Fruit fly (Drosophila melanogaster) whole organism, embryonic: ENCODE measurements around the gene CG32650.
A peak's percentile ranks its signal among the peaks of the same experiment; 100 is the strongest.

Source experiments
- Ada2b ChIP-seq: fragments of 200-800 bp; sonication (Bioruptor generic); IDR thresholded peaks from 2 replicates; pipeline ENCODE4 v1.3.6; 2022; ENCODE audit warnings: missing biosample characterization, missing genetic modification characterization
- Antp ChIP-seq: fragments of 200-800 bp; sonication (Bioruptor generic); optimal IDR thresholded peaks from 3 replicates; lab custom pipeline; 2016; ENCODE audit warnings: missing biosample characterization, missing genetic modification characterization
- Awh ChIP-seq: fragments of 200-800 bp; sonication (Bioruptor generic); IDR thresholded peaks from 2 replicates; pipeline ENCODE4, ENCODE4 v1.3.6; 2022; ENCODE audit warnings: missing biosample characterization, missing genetic modification characterization
- B-H1 ChIP-seq: fragments of 200-800 bp; sonication (Bioruptor generic); IDR thresholded peaks from 3 replicates; pipeline ENCODE4 v1.3.6; 2022; ENCODE audit warnings: missing biosample characterization, missing genetic modification characterization
- CG1024 ChIP-seq: fragments of 200-800 bp; sonication (Bioruptor generic); IDR thresholded peaks from 2 replicates; pipeline ENCODE4 v1.3.6; 2022; ENCODE audit warnings: missing biosample characterization, missing genetic modification characterization
- CG10366 ChIP-seq: fragments of 200-800 bp; sonication (Bioruptor generic); IDR thresholded peaks from 2 replicates; pipeline ENCODE4 v1.3.6; 2022; ENCODE audit warnings: missing biosample characterization, missing genetic modification characterization
- CG10654 ChIP-seq: fragments of 200-800 bp; sonication (Bioruptor generic); optimal IDR thresholded peaks from 2 replicates; lab custom pipeline; 2016; ENCODE audit warnings: missing biosample characterization, missing genetic modification characterization
- CG10979 ChIP-seq: fragments of 200-800 bp; sonication (Bioruptor generic); optimal IDR thresholded peaks from 2 replicates; lab custom pipeline; 2018; ENCODE audit warnings: missing biosample characterization, mild to moderate bottlenecking, missing genetic modification characterization, moderate library complexity
- CG17186 ChIP-seq: fragments of 200-800 bp; sonication (Bioruptor generic); optimal IDR thresholded peaks from 3 replicates; lab custom pipeline; 2017; ENCODE audit warnings: missing biosample characterization, missing genetic modification reagents, missing genetic modification characterization
- CG17912 ChIP-seq: fragments of 200-800 bp; sonication (Bioruptor generic); optimal IDR thresholded peaks from 2 replicates; lab custom pipeline; 2018; ENCODE audit warnings: missing biosample characterization, mild to moderate bottlenecking, missing genetic modification characterization
- CG18764 ChIP-seq: fragments of 200-800 bp; sonication (Bioruptor generic); optimal IDR thresholded peaks from 3 replicates; lab custom pipeline; 2016; ENCODE audit warnings: missing biosample characterization, missing genetic modification characterization
- CG3163 ChIP-seq: fragments of 200-800 bp; sonication (Bioruptor generic); optimal IDR thresholded peaks from 3 replicates; lab custom pipeline; 2016; ENCODE audit warnings: missing biosample characterization, missing genetic modification characterization
- CG6689 ChIP-seq: fragments of 200-800 bp; sonication (Bioruptor generic); IDR thresholded peaks from 2 replicates; pipeline ENCODE4 v1.3.6; 2022; ENCODE audit warnings: missing biosample characterization, missing genetic modification characterization
- CG7745 ChIP-seq: fragments of 200-800 bp; sonication (Bioruptor generic); optimal IDR thresholded peaks from 2 replicates; lab custom pipeline; 2018; ENCODE audit warnings: missing biosample characterization, mild to moderate bottlenecking, missing genetic modification characterization, moderate library complexity
- CG7928 ChIP-seq: fragments of 200-800 bp; sonication (Bioruptor generic); optimal IDR thresholded peaks from 2 replicates; lab custom pipeline; 2017; ENCODE audit warnings: missing biosample characterization, mild to moderate bottlenecking, missing genetic modification characterization
- CG9215 ChIP-seq: fragments of 200-800 bp; sonication (Bioruptor generic); IDR thresholded peaks from 2 replicates; pipeline ENCODE4 v1.3.6; 2022; ENCODE audit warnings: missing biosample characterization, missing genetic modification characterization
- Dip3 ChIP-seq: fragments of 200-800 bp; sonication (Bioruptor generic); optimal IDR thresholded peaks from 3 replicates; lab custom pipeline; 2016; ENCODE audit warnings: missing biosample characterization, missing genetic modification characterization
- Doc2 ChIP-seq: fragments of 200-800 bp; sonication (Bioruptor generic); IDR thresholded peaks from 2 replicates; pipeline ENCODE4 v1.3.6; 2022; ENCODE audit warnings: missing biosample characterization, missing genetic modification characterization
- Elba2 ChIP-seq: fragments of 200-800 bp; sonication (Bioruptor generic); optimal IDR thresholded peaks from 3 replicates; lab custom pipeline; 2016; ENCODE audit warnings: missing biosample characterization, missing genetic modification characterization
- Fer1 ChIP-seq: fragments of 200-800 bp; sonication (Bioruptor generic); optimal IDR thresholded peaks from 2 replicates; lab custom pipeline; 2017; ENCODE audit warnings: missing biosample characterization, mild to moderate bottlenecking, missing genetic modification characterization
- HLH3B ChIP-seq: fragments of 200-800 bp; sonication (Bioruptor generic); IDR thresholded peaks from 2 replicates; pipeline ENCODE4 v1.3.6; 2022; ENCODE audit warnings: missing biosample characterization, missing genetic modification characterization
- HLH4C ChIP-seq: fragments of 200-800 bp; sonication (Bioruptor generic); IDR thresholded peaks from 3 replicates; pipeline ENCODE4 v1.3.6; 2022; ENCODE audit warnings: missing biosample characterization, missing genetic modification characterization; ENCODE audit not compliant: partially characterized antibody
- HmgD ChIP-seq: fragments of 200-800 bp; sonication (Bioruptor generic); optimal IDR thresholded peaks from 3 replicates; lab custom pipeline; 2016; ENCODE audit warnings: missing biosample characterization, missing genetic modification characterization
- Jarid2 ChIP-seq: fragments of 200-800 bp; sonication (Bioruptor generic); optimal IDR thresholded peaks from 3 replicates; lab custom pipeline; 2017; ENCODE audit warnings: mild to moderate bottlenecking, missing biosample characterization, missing genetic modification reagents, missing genetic modification characterization
- NfI ChIP-seq: fragments of 200-800 bp; sonication (Bioruptor generic); optimal IDR thresholded peaks from 3 replicates; lab custom pipeline; 2018; ENCODE audit warnings: missing biosample characterization, mild to moderate bottlenecking, missing genetic modification characterization, moderate library complexity
- Ssrp ChIP-seq: fragments of 200-800 bp; sonication (Bioruptor generic); optimal IDR thresholded peaks from 2 replicates; lab custom pipeline; 2018; ENCODE audit warnings: missing biosample characterization, mild to moderate bottlenecking, missing genetic modification characterization, moderate library complexity
- YL-1 ChIP-seq: fragments of 200-800 bp; sonication (Bioruptor generic); optimal IDR thresholded peaks from 3 replicates; lab custom pipeline; 2017; ENCODE audit warnings: missing biosample characterization, mild to moderate bottlenecking, missing genetic modification characterization
- al ChIP-seq: fragments of 200-800 bp; sonication (Bioruptor generic); IDR thresholded peaks from 2 replicates; pipeline ENCODE4 v1.3.6; 2022; ENCODE audit warnings: missing biosample characterization, missing genetic modification characterization
- btn ChIP-seq: fragments of 200-800 bp; sonication (Bioruptor generic); optimal IDR thresholded peaks from 2 replicates; lab custom pipeline; 2016; ENCODE audit warnings: missing biosample characterization, missing genetic modification characterization
- caup ChIP-seq: fragments of 200-800 bp; sonication (Bioruptor generic); optimal IDR thresholded peaks from 3 replicates; lab custom pipeline; 2017; ENCODE audit warnings: missing biosample characterization, mild to moderate bottlenecking, missing genetic modification characterization, moderate library complexity; ENCODE audit not compliant: severe bottlenecking
- dmrt11E ChIP-seq: fragments of 200-800 bp; sonication (Bioruptor generic); optimal IDR thresholded peaks from 3 replicates; lab custom pipeline; 2018; ENCODE audit warnings: missing biosample characterization, mild to moderate bottlenecking, missing genetic modification characterization, moderate library complexity
- dpn ChIP-seq, 2 experiments: fragments of 200-800 bp; sonication (Bioruptor generic); optimal IDR thresholded peaks; 3 replicates each; lab custom pipeline; 2016; ENCODE audit warnings: missing biosample characterization in 2 of 2, missing genetic modification characterization in 2 of 2
- dysf ChIP-seq: fragments of 200-800 bp; sonication (Bioruptor generic); IDR thresholded peaks from 3 replicates; pipeline ENCODE4 v1.3.6; 2022; ENCODE audit warnings: missing biosample characterization, missing genetic modification characterization
- fd64A ChIP-seq: fragments of 200-800 bp; sonication (Bioruptor generic); optimal IDR thresholded peaks from 3 replicates; lab custom pipeline; 2018; ENCODE audit warnings: missing biosample characterization, mild to moderate bottlenecking, missing genetic modification characterization
- fu2 ChIP-seq: fragments of 200-800 bp; sonication (Bioruptor generic); optimal IDR thresholded peaks from 2 replicates; lab custom pipeline; 2016; ENCODE audit warnings: missing biosample characterization, missing genetic modification characterization
- gfzf ChIP-seq: fragments of 200-800 bp; sonication (Bioruptor generic); optimal IDR thresholded peaks from 2 replicates; lab custom pipeline; 2016; ENCODE audit warnings: missing biosample characterization, mild to moderate bottlenecking, missing genetic modification characterization, moderate library complexity
- gro ChIP-seq: fragments of 200-800 bp; sonication (Bioruptor generic); optimal IDR thresholded peaks from 2 replicates; lab custom pipeline; 2016; ENCODE audit warnings: missing biosample characterization, missing genetic modification characterization
- hkb ChIP-seq, 2 experiments: fragments of 200-800 bp in 1 of 2; fragments of >200 bp in 1 of 2; sonication (Bioruptor generic) in 1 of 2; IDR thresholded peaks in 1 of 2; optimal IDR thresholded peaks in 1 of 2; 2 replicates each; pipeline versions ENCODE4 v1.3.6 to Lab custom; 2017 to 2022; ENCODE audit warnings: missing biosample characterization in 1 of 2, missing genetic modification characterization in 1 of 2
- lab ChIP-seq: fragments of 200-800 bp; sonication (Bioruptor generic); optimal IDR thresholded peaks from 3 replicates; lab custom pipeline; 2017; ENCODE audit warnings: missing biosample characterization, missing genetic modification characterization, mild to moderate bottlenecking, moderate library complexity, missing genetic modification reagents
- nmo ChIP-seq: fragments of 200-800 bp; sonication (Bioruptor generic); optimal IDR thresholded peaks from 2 replicates; lab custom pipeline; 2018; ENCODE audit warnings: missing biosample characterization, mild to moderate bottlenecking, missing genetic modification characterization, moderate library complexity
- ranshi ChIP-seq: fragments of 200-800 bp; sonication (Bioruptor generic); IDR thresholded peaks from 2 replicates; pipeline ENCODE4 v1.3.6; 2022; ENCODE audit warnings: missing biosample characterization, missing genetic modification characterization
- repo ChIP-seq: fragments of 200-800 bp; sonication (Bioruptor generic); optimal IDR thresholded peaks from 2 replicates; lab custom pipeline; 2016; ENCODE audit warnings: missing biosample characterization, missing genetic modification characterization
- row ChIP-seq: fragments of 200-800 bp; sonication (Bioruptor generic); IDR thresholded peaks from 3 replicates; pipeline ENCODE4 v1.3.6; 2022; ENCODE audit warnings: missing biosample characterization, missing genetic modification characterization
- so ChIP-seq: fragments of 200-800 bp; sonication (Bioruptor generic); IDR thresholded peaks from 3 replicates; pipeline ENCODE4 v1.3.6; 2022; ENCODE audit warnings: missing biosample characterization, missing genetic modification characterization
- vvl ChIP-seq: fragments of 200-800 bp; sonication (Bioruptor generic); IDR thresholded peaks from 2 replicates; pipeline ENCODE4 v1.3.6; 2022; ENCODE audit warnings: missing biosample characterization, missing genetic modification characterization
- yki ChIP-seq: fragments of >200 bp; optimal IDR thresholded peaks from 3 replicates; lab custom pipeline; 2018
- zen ChIP-seq: fragments of 200-800 bp; sonication (Bioruptor generic); optimal IDR thresholded peaks from 3 replicates; lab custom pipeline; 2018; ENCODE audit warnings: missing biosample characterization, mild to moderate bottlenecking, missing genetic modification characterization, moderate library complexity
- zf30C ChIP-seq: fragments of 200-800 bp; sonication (Bioruptor generic); optimal IDR thresholded peaks from 3 replicates; lab custom pipeline; 2018; ENCODE audit warnings: missing biosample characterization, mild to moderate bottlenecking, missing genetic modification characterization
- zfh1 ChIP-seq: fragments of 200-800 bp; sonication (Bioruptor generic); IDR thresholded peaks from 3 replicates; pipeline ENCODE4 v1.3.6; 2022; ENCODE audit warnings: missing biosample characterization, missing genetic modification characterization

CG32650 gene

DNA sequence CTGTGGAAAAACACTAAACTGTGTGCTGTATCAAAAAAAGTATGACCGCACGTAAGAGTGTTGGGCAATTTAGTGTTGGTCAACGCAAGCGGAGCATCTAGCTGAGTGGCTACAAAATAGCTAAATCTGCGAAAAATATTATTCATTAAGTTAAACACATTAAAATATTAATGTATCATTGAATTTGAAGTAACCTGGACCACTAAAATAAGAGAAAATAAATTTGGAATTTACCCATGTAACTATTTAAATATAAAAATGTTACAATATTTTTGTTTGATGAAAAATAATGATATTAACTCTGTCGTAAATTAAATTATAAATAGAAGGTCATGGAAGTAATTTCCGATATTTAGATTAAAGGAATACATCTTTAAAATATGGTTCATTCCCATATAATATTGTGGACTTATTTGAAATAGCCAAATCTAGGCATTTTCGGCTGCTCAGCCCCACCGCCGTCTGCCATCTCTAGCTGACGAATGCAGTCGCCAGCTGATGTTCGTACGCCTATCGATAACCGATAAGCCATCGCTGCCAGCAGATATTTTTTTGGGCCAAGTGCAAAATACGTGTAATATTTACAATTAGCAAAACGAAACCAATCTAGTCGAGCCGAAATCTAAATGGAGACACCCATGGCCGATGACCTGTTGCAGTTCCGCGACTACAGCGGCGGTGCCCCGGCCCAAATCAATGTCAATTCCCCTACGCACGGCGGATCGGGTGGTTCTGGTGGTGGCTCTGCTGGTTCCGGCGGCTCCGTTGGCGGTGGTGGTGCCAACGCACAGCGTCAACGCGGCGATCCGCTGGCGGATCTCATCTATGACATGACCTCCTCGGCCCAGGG is 11.3 kb upstream of the CG32650 start, which contains the start of the genes Brms1 and CG4645 (continued):
- TF ChIP-seq B-H1 (GFP tag; lab: Robert Waterston, UW) (no peak), Awh (GFP tag; lab: Robert Waterston, UW) (no peak), CG18764 (GFP tag; lab: Kevin White, UChicago) (peak; percentile 20), ranshi (GFP tag; lab: Robert Waterston, UW) (no peak; the same call in 1 of the 2 replicates), Doc2 (GFP tag; lab: Robert Waterston, UW) (no peak), CG9215 (GFP tag; lab: Robert Waterston, UW) (peak; percentile 58; the same call in 1 of the 2 replicates), zf30C (GFP tag; lab: Kevin White, UChicago) (no peak), YL-1 (GFP tag; lab: Kevin White, UChicago) (peak; percentile 29), caup (GFP tag; lab: Kevin White, UChicago) (peak; percentile 0), Fer1 (GFP tag; lab: Kevin White, UChicago) (no peak), NfI (GFP tag; lab: Kevin White, UChicago) (peak; percentile 60), Jarid2 (GFP tag; lab: Kevin White, UChicago) (no peak), CG1024 (GFP tag; lab: Robert Waterston, UW) (no peak), HmgD (GFP tag; lab: Kevin White, UChicago) (no peak), row (GFP tag; lab: Robert Waterston, UW) (peak; percentile 78), CG10366 (GFP tag; lab: Robert Waterston, UW) (peak; percentile 16; the same call in 1 of the 2 replicates), repo (GFP tag; lab: Kevin White, UChicago) (no peak), Antp (GFP tag; lab: Kevin White, UChicago) (no peak), Dip3 (GFP tag; lab: Kevin White, UChicago) (no peak), so (GFP tag; lab: Robert Waterston, UW) (no peak), lab (GFP tag; lab: Kevin White, UChicago) (peak; percentile 15), fd64A (GFP tag; lab: Kevin White, UChicago) (no peak), CG10654 (no peak), CG17186 (GFP tag; lab: Kevin White, UChicago) (no peak), CG7745 (no peak), Ada2b (no peak), Ssrp (tag; lab: Kevin White, UChicago) (peak; percentile 34), dmrt11E (tag; lab: Kevin White, UChicago) (peak; percentile 43), vvl (peak; percentile 28; the same call in 1 of the 2 replicates), zfh1 (GFP tag; lab: Robert Waterston, UW) (peak; percentile 41; the same call in 1 of the 3 replicates), al (no peak), gro (GFP tag; lab: Kevin White, UChicago) (no peak), HLH3B (GFP tag; lab: Robert Waterston, UW) (peak; percentile 8; the same call in 1 of the 2 replicates), CG7928 (GFP tag; lab: Kevin White, UChicago) (peak; percentile 27), Elba2 (GFP tag; lab: Kevin White, UChicago) (no peak), yki (no peak), gfzf (GFP tag; lab: Kevin White, UChicago) (peak; percentile 44), CG6689 (peak; percentile 46), CG3163 (GFP tag; lab: Kevin White, UChicago) (no peak), dpn (GFP tag; optimal IDR thresholded peaks at IDR 0.05; lab: Kevin White, UChicago) (peak; percentile 1 to 55), hkb (optimal IDR thresholded peaks at IDR 0.05; lab: Kevin White, UChicago) (no peak), hkb (GFP tag; IDR thresholded peaks at IDR 0.05; lab: Robert Waterston, UW) (no peak), btn (GFP tag; lab: Kevin White, UChicago) (no peak), fu2 (GFP tag; lab: Kevin White, UChicago) (no peak), CG10979 (tag; lab: Kevin White, UChicago) (peak; percentile 28), CG17912 (GFP tag; lab: Kevin White, UChicago) (no peak), zen (tag; lab: Kevin White, UChicago) (no peak), dysf (peak; percentile 60; the same call in 1 of the 3 replicates), HLH4C (GFP tag; lab: Robert Waterston, UW) (peak; percentile 62; the same call in 2 of the 3 replicates), nmo (GFP tag; lab: Kevin White, UChicago) (peak; percentile 70)
